Worm (Caenorhabditis elegans): ENCODE data around the gene ZK892.4.

- TF ChIP-seq ceh-16 (tag; optimal IDR thresholded peaks at IDR 0.05) = no peak
- no peak for TF ChIP-seq nhr-77 (tag; optimal IDR thresholded peaks at IDR 0.05)
- no peak for TF ChIP-seq zag-1 (tag; optimal IDR thresholded peaks at IDR 0.05)
These were observed 24.6 kb upstream of the ZK892.4 start, which contains the start of gene sdz-38 for ce11 chrII:9981760-9982159.
